Worm (Caenorhabditis elegans) whole organism, L4/young adult: Measurements from ENCODE around the gene ins-5.

Experiments
- W03F9.2 ChIP-seq: fragments of 150-350 bp; optimal IDR thresholded peaks from 2 replicates; lab custom pipeline; 2014; ENCODE audit warnings: missing biosample characterization, missing genetic modification characterization
- dao-5 ChIP-seq: sonication (generic microtip); optimal IDR thresholded peaks from 2 replicates; lab custom pipeline; 2016; ENCODE audit warnings: missing genotype, missing genetic modification characterization, moderate library complexity, missing compliant biosample characterization
- him-1 ChIP-seq: sonication (generic microtip); optimal IDR thresholded peaks from 2 replicates; lab custom pipeline; 2016; ENCODE audit warnings: missing genotype, missing genetic modification reagents, missing genetic modification characterization, missing compliant biosample characterization

DNA sequence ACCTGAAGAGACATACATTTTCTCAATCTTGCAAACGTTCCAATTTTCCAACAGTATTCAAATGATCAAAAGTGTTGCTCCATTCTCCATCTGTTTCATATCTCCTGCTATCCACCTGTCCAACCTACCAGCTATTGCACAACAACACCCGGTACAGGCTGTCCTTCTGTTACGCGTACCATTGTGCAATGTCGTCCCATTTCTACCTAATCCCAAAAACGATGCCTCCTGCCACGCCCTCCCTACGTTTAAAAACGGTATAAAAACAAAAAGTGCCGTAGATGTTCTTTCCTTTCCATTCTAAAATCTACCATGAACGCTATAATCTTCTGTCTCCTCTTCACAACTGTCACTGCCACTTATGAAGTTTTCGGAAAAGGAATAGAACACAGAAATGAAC, 9.1 kb upstream of the ins-5 start, which contains the start of gene ins-2:
- no peak for TF ChIP-seq dao-5 (tag; lab: Kevin White, UChicago)
- TF ChIP-seq him-1 (tag; lab: Kevin White, UChicago) = no peak
- TF ChIP-seq W03F9.2 = no peak
